Worm (Caenorhabditis elegans): ENCODE data around the gene Y75B8A.33.

ce11 chrIII:12359265-12359664 lies 7.9 kb downstream of the Y75B8A.33 start, which contains the start of gene Y75B8A.34:
- TF ChIP-seq aly-1 (tag; optimal IDR thresholded peaks at IDR 0.05) (no peak), pes-1 (GFP tag; IDR thresholded peaks at IDR 0.05) (no peak), hnd-1 (tag; optimal IDR thresholded peaks at IDR 0.05) (no peak), B0310.2 (tag; optimal IDR thresholded peaks at IDR 0.05) (no peak), ama-1 (optimal IDR thresholded peaks at IDR 0.05) (no peak), hmbx-1 (tag; optimal IDR thresholded peaks at IDR 0.05) (no peak), tbx-11 (GFP tag; IDR thresholded peaks at IDR 0.05) (no peak), ceh-13 (GFP tag; optimal IDR thresholded peaks at IDR 0.05) (no peak), sea-1 (GFP tag; conservative IDR thresholded peaks at IDR 0.05) (no peak), tra-4 (tag; optimal IDR thresholded peaks at IDR 0.05) (no peak), tbx-37 (GFP tag; conservative IDR thresholded peaks at IDR 0.05) (no peak), flt-1 (GFP tag; IDR thresholded peaks at IDR 0.05) (no peak), ceh-36 (tag; optimal IDR thresholded peaks at IDR 0.05) (no peak)
